Worm (Caenorhabditis elegans): ENCODE data around the gene F38B2.3.

DNA sequence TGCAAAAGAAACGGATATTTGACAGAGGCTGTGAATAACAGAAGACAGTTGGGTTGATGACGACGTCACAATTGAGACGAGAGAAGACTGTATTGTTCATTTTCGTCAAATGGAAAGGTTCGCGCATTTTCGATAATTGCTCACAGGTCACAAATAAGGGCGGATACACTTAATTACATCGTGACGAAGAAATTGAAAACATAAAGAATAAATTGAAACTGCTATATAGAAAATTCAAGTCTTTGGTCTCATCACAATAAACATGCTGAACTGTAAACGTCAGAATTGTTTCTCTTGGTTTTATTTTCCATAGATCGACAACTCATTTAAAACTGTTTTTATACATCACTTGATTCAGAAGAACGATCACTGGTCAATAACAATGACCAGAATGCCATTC lies 40.7 kb upstream of the F38B2.3 start, which contains the start of gene ZK455.5:
- TF ChIP-seq nhr-11 (tag; optimal IDR thresholded peaks at IDR 0.05) (no peak), ceh-82 (tag; optimal IDR thresholded peaks at IDR 0.05) (no peak), lin-39 (tag; optimal IDR thresholded peaks at IDR 0.05) (no peak), unc-62 (GFP tag; optimal IDR thresholded peaks at IDR 0.05 in 1 of 2) (no peak), unc-62 (tag; optimal IDR thresholded peaks at IDR 0.05) (no peak), hif-1 (tag; optimal IDR thresholded peaks at IDR 0.05) (no peak), snpc-4 (tag; optimal IDR thresholded peaks at IDR 0.05) (no peak), ces-1 (GFP tag; optimal IDR thresholded peaks at IDR 0.05) (no peak), zag-1 (tag; optimal IDR thresholded peaks at IDR 0.05) (no peak), hlh-30 (tag; optimal IDR thresholded peaks at IDR 0.05; ENCODE audit: insufficient read depth) (no peak), set-16 (GFP tag; IDR thresholded peaks at IDR 0.05) (no peak)

All from whole organism, L4 larva.